Worm (Caenorhabditis elegans): Measurements from ENCODE around the gene unc-116.

ce11 chrIII:8325574-8326513, 29.1 kb downstream of the unc-116 start, which contains the start of gene ZC262.13:
- TF ChIP-seq elt-3 (tag; optimal IDR thresholded peaks at IDR 0.05) (no peak), peb-1 (tag; optimal IDR thresholded peaks at IDR 0.05) (no peak), nhr-11 (tag; optimal IDR thresholded peaks at IDR 0.05) (no peak)

Measured in whole organism, L2 larva.